Fruit fly (Drosophila melanogaster): ENCODE data around the gene SPE.
A peak's percentile ranks its signal among the peaks of the same experiment; 100 is the strongest.

The SPE gene

DNA sequence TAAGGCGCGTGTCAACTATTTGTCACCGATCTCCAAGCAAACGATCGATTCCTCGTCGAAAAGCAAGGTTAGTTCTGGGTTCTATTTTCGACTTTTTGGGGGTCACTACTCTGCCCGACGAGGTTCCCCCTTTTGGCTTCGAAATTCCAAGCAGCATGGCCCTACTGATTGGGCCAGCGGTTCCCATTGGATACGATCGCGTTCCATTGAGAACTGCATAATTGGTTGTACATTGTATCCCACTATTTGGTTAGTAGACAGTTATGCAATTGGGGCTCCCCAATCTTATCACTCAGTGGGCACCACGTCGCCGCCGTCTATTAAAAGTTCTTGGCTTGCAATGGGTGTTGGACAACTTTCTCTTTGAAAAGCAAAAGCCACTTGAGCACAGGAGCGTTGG lies 47.7 kb downstream of the SPE start:
- no peak for TF ChIP-seq Sox14 (GFP tag; optimal IDR thresholded peaks at IDR 0.05)
- no peak for TF ChIP-seq fd85E (GFP tag; optimal IDR thresholded peaks at IDR 0.05)
- no peak for TF ChIP-seq CG3919 (GFP tag; optimal IDR thresholded peaks at IDR 0.05)
- no peak for TF ChIP-seq Gug (GFP tag; IDR thresholded peaks at IDR 0.05)
- TF ChIP-seq CG4318 (GFP tag; optimal IDR thresholded peaks at IDR 0.05), result no peak
- no peak for TF ChIP-seq net (GFP tag; optimal IDR thresholded peaks at IDR 0.05)
- no peak for TF ChIP-seq CG6163 (GFP tag; IDR thresholded peaks at IDR 0.05)
- no peak for TF ChIP-seq acj6 (GFP tag; optimal IDR thresholded peaks at IDR 0.05)
- TF ChIP-seq CG11762 (GFP tag; optimal IDR thresholded peaks at IDR 0.05; ENCODE audit: insufficient read depth), result no peak
- TF ChIP-seq eg (GFP tag; IDR thresholded peaks at IDR 0.05), result no peak
- TF ChIP-seq CG31627 (GFP tag; optimal IDR thresholded peaks at IDR 0.05), result no peak
- TF ChIP-seq topi (GFP tag; optimal IDR thresholded peaks at IDR 0.05), result no peak
- TF ChIP-seq CG6276 (GFP tag; optimal IDR thresholded peaks at IDR 0.05), result no peak
- no peak for TF ChIP-seq vri (GFP tag; optimal IDR thresholded peaks at IDR 0.05)
- TF ChIP-seq svp (GFP tag), result no peak
- TF ChIP-seq OdsH (GFP tag; optimal IDR thresholded peaks at IDR 0.05), result no peak
- no peak for TF ChIP-seq Hr38 (GFP tag; optimal IDR thresholded peaks at IDR 0.05)
- no peak for TF ChIP-seq fkh (GFP tag; optimal IDR thresholded peaks at IDR 0.05)

DNA sequence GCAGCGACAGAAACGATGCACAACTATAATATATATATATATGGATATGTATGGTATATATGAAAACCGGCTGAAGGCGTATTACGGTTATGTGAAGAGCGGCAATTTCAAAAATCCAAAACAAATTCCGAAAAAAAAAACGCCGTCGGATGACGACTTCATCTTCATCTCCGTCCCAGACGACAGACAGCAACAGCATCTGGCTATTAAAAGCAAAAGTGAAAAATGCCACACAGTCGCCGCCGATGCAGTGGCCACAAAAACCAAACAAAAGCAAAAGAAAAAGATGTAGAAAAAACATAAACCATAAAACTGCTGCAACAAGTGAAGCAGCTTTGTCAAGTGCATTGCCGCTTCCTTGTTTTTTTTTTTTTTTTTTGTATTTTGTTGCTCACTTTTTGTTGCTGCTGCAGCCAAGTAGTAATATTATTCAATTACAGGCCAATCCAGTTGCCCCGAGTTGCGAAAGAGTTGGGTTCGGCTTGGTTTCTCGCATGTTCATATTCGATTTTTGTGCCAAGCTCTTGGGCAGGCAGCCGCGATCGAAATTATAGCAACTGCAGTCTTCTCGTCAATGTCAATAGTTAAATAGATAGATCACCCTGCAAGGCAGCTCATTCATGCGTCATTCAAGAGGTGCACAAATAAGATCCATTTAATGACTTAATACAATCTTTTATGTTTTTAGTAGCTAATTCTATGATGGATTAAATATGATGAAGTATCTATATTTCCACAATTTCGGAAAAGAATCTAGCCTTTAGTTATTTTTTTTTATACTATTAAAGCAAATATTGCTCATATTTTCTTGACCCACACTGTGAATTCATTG lies 48.7 kb downstream of the SPE start:
- TF ChIP-seq CG32006 (GFP tag; optimal IDR thresholded peaks at IDR 0.05), result peak; percentile 76
- peak; percentile 52 for TF ChIP-seq CG16779 (tag; optimal IDR thresholded peaks at IDR 0.05)
- peak; percentile 40 for TF ChIP-seq achi (GFP tag; optimal IDR thresholded peaks at IDR 0.05)
- TF ChIP-seq CG15336 (GFP tag; IDR thresholded peaks at IDR 0.05), result peak; percentile 62
- peak; percentile 72 for TF ChIP-seq CG8119 (GFP tag; IDR thresholded peaks at IDR 0.05)
- TF ChIP-seq Blimp-1 (GFP tag; optimal IDR thresholded peaks at IDR 0.05), result no peak
- TF ChIP-seq CG6792 (GFP tag; optimal IDR thresholded peaks at IDR 0.05), result peak; percentile 40
- TF ChIP-seq net (GFP tag; optimal IDR thresholded peaks at IDR 0.05), result peak; percentile 38
- TF ChIP-seq dac (GFP tag; optimal IDR thresholded peaks at IDR 0.05), result peak; percentile 21
- peak; percentile 28 for TF ChIP-seq CG9139 (GFP tag; optimal IDR thresholded peaks at IDR 0.05)
- no peak for TF ChIP-seq Hr38 (GFP tag; optimal IDR thresholded peaks at IDR 0.05)
- TF ChIP-seq dsx (GFP tag; optimal IDR thresholded peaks at IDR 0.05; ENCODE audit: poor library complexity, severe bottlenecking), result peak; percentile 32
- peak; percentile 37 for TF ChIP-seq Eip75B (GFP tag; optimal IDR thresholded peaks at IDR 0.05)
- TF ChIP-seq CG6163 (GFP tag; IDR thresholded peaks at IDR 0.05), result 0 out of 3 replicates have a peak, but pooled peaks have one; percentile 36
- peak; percentile 26 for TF ChIP-seq OdsH (GFP tag; optimal IDR thresholded peaks at IDR 0.05)
- no peak for TF ChIP-seq CG7368 (GFP tag; optimal IDR thresholded peaks at IDR 0.05)
- peak; percentile 29 for TF ChIP-seq CG4318 (GFP tag; optimal IDR thresholded peaks at IDR 0.05)
- TF ChIP-seq Hr4 (GFP tag; optimal IDR thresholded peaks at IDR 0.05), result peak; percentile 69
- peak; percentile 19 for TF ChIP-seq Lpt (GFP tag; optimal IDR thresholded peaks at IDR 0.05)
- peak; percentile 71 for TF ChIP-seq CG6276 (GFP tag; optimal IDR thresholded peaks at IDR 0.05)
- TF ChIP-seq pdm3 (GFP tag; optimal IDR thresholded peaks at IDR 0.05), result peak; percentile 23
- no peak for TF ChIP-seq Hr39 (GFP tag; optimal IDR thresholded peaks at IDR 0.05)
- TF ChIP-seq CG34406 (GFP tag; optimal IDR thresholded peaks at IDR 0.05), result peak; percentile 35
- no peak for TF ChIP-seq fd59A (GFP tag; optimal IDR thresholded peaks at IDR 0.05)
- peak; percentile 26 for TF ChIP-seq spab (GFP tag; optimal IDR thresholded peaks at IDR 0.05)
- peak; percentile 19 for TF ChIP-seq CG8632 (GFP tag; optimal IDR thresholded peaks at IDR 0.05)
- no peak for TF ChIP-seq lz (GFP tag; optimal IDR thresholded peaks at IDR 0.05)
- TF ChIP-seq CG6808 (GFP tag; optimal IDR thresholded peaks at IDR 0.05), result peak; percentile 14
- TF ChIP-seq salr (GFP tag; optimal IDR thresholded peaks at IDR 0.05), result peak in 1 of 2 experiments; percentile 38
- peak; percentile 15 to 44 for TF ChIP-seq ss (GFP tag; optimal IDR thresholded peaks at IDR 0.05)
- peak; percentile 61 for TF ChIP-seq Eip78C (GFP tag)
- no peak for TF ChIP-seq svp (GFP tag)
- TF ChIP-seq Ets21C (GFP tag; optimal IDR thresholded peaks at IDR 0.05), result no peak
- peak; percentile 65 for TF ChIP-seq eg (GFP tag; IDR thresholded peaks at IDR 0.05)

All from whole organism, prepupa.